Worm (Caenorhabditis elegans) whole organism, L2 larva: Measurements from ENCODE around the gene C47E8.9.
A peak's percentile ranks its signal among the peaks of the same experiment; 100 is the strongest.

ENCODE experiments used
- C34F6.9 ChIP-seq: fragments of 150-350 bp; optimal IDR thresholded peaks from 2 replicates; lab custom pipeline; 2014; ENCODE audit warnings: missing biosample characterization, missing genetic modification characterization
- F13H6.1 ChIP-seq: sonication (generic microtip); optimal IDR thresholded peaks from 2 replicates; lab custom pipeline; 2016; ENCODE audit warnings: missing genetic modification characterization, missing compliant biosample characterization
- R02D3.7 ChIP-seq: fragments of 150-350 bp; optimal IDR thresholded peaks from 2 replicates; lab custom pipeline; 2014; ENCODE audit warnings: missing biosample characterization, missing genetic modification characterization
- Y55F3AM.14 ChIP-seq: fragments of 200-800 bp; sonication (Bioruptor generic); optimal IDR thresholded peaks from 2 replicates; lab custom pipeline; 2018; ENCODE audit warnings: mild to moderate bottlenecking, missing genetic modification characterization, missing compliant biosample characterization
- ZK546.5 ChIP-seq: sonication (generic microtip); optimal IDR thresholded peaks from 2 replicates; lab custom pipeline; 2017; ENCODE audit warnings: missing biosample characterization, missing genetic modification characterization
- aly-2 ChIP-seq: fragments of 150-350 bp; optimal IDR thresholded peaks from 2 replicates; lab custom pipeline; 2014; ENCODE audit warnings: missing biosample characterization, missing genetic modification characterization
- ama-1 ChIP-seq: fragments of 150-350 bp; optimal IDR thresholded peaks from 2 replicates; lab custom pipeline; 2018; ENCODE audit warnings: inconsistent platforms
- blmp-1 ChIP-seq: sonication (generic microtip); optimal IDR thresholded peaks from 2 replicates; lab custom pipeline; 2017; ENCODE audit warnings: missing genetic modification characterization, mild to moderate bottlenecking, missing compliant biosample characterization, antibody characterized with exemption, moderate library complexity; ENCODE audit not compliant: insufficient read depth
- ceh-16 ChIP-seq: fragments of 150-350 bp; optimal IDR thresholded peaks from 2 replicates; lab custom pipeline; 2014; ENCODE audit warnings: missing biosample characterization, missing genetic modification characterization
- ceh-82 ChIP-seq: fragments of 150-350 bp; optimal IDR thresholded peaks from 2 replicates; lab custom pipeline; 2014; ENCODE audit warnings: missing biosample characterization, missing genetic modification characterization
- crh-2 ChIP-seq: sonication (generic microtip); optimal IDR thresholded peaks from 2 replicates; lab custom pipeline; 2017; ENCODE audit warnings: missing biosample characterization, missing genetic modification characterization
- egl-27 ChIP-seq: sonication (generic microtip); optimal IDR thresholded peaks from 3 replicates; lab custom pipeline; 2017; ENCODE audit warnings: missing biosample characterization, missing genetic modification reagents, missing genetic modification characterization
- elt-1 ChIP-seq: fragments of 150-350 bp; optimal IDR thresholded peaks from 2 replicates; lab custom pipeline; 2014; ENCODE audit warnings: missing biosample characterization, missing genetic modification characterization
- fos-1 ChIP-seq: fragments of 150-350 bp; optimal IDR thresholded peaks from 2 replicates; lab custom pipeline; 2014; ENCODE audit warnings: missing biosample characterization, missing genetic modification characterization
- gmeb-1 ChIP-seq: fragments of 150-350 bp; optimal IDR thresholded peaks from 2 replicates; lab custom pipeline; 2014; ENCODE audit warnings: missing biosample characterization, missing genetic modification characterization
- lin-13 ChIP-seq: fragments of 150-350 bp; optimal IDR thresholded peaks from 2 replicates; lab custom pipeline; 2014; ENCODE audit warnings: missing biosample characterization, missing genetic modification reagents, missing genetic modification characterization
- lin-39 ChIP-seq: fragments of 150-350 bp; optimal IDR thresholded peaks from 2 replicates; lab custom pipeline; 2014; ENCODE audit warnings: missing biosample characterization, missing genetic modification reagents, missing genetic modification characterization
- lsy-2 ChIP-seq, 2 experiments: fragments of 150-350 bp in 1 of 2; sonication (generic microtip) in 1 of 2; optimal IDR thresholded peaks; 2 replicates each; lab custom pipeline; 2014 to 2017; ENCODE audit warnings: missing biosample characterization in 2 of 2, missing genetic modification characterization in 2 of 2
- mab-5 ChIP-seq: fragments of 150-350 bp; optimal IDR thresholded peaks from 2 replicates; lab custom pipeline; 2014; ENCODE audit warnings: missing biosample characterization, missing genetic modification characterization
- mbf-1 ChIP-seq: sonication (generic microtip); optimal IDR thresholded peaks from 2 replicates; lab custom pipeline; 2017; ENCODE audit warnings: missing biosample characterization, missing genetic modification characterization
- mdl-1 ChIP-seq, 2 experiments: fragments of 150-350 bp in 1 of 2; sonication (generic microtip) in 1 of 2; optimal IDR thresholded peaks; 2 replicates each; lab custom pipeline; 2017; ENCODE audit warnings: missing biosample characterization in 2 of 2, missing genetic modification characterization in 2 of 2
- nhr-10 ChIP-seq: sonication (generic microtip); optimal IDR thresholded peaks from 2 replicates; lab custom pipeline; 2017; ENCODE audit warnings: missing biosample characterization, missing genetic modification characterization
- nhr-11 ChIP-seq: fragments of 150-350 bp; optimal IDR thresholded peaks from 2 replicates; lab custom pipeline; 2014; ENCODE audit warnings: missing biosample characterization, missing genetic modification characterization
- nhr-12 ChIP-seq: fragments of 150-350 bp; optimal IDR thresholded peaks from 2 replicates; lab custom pipeline; 2014; ENCODE audit warnings: missing biosample characterization, missing genetic modification characterization
- nhr-129 ChIP-seq: fragments of 150-350 bp; optimal IDR thresholded peaks from 2 replicates; lab custom pipeline; 2014; ENCODE audit warnings: missing biosample characterization, missing genetic modification characterization
- nhr-21 ChIP-seq: fragments of 150-350 bp; optimal IDR thresholded peaks from 2 replicates; lab custom pipeline; 2014; ENCODE audit warnings: missing biosample characterization, missing genetic modification characterization
- nhr-237 ChIP-seq: fragments of 150-350 bp; optimal IDR thresholded peaks from 2 replicates; lab custom pipeline; 2014; ENCODE audit warnings: missing biosample characterization, missing genetic modification characterization
- nhr-25 ChIP-seq: fragments of 150-350 bp; sonication (generic microtip); optimal IDR thresholded peaks from 3 replicates; lab custom pipeline; 2014; ENCODE audit warnings: missing biosample characterization, missing genetic modification characterization
- peb-1 ChIP-seq: fragments of 150-350 bp; optimal IDR thresholded peaks from 2 replicates; lab custom pipeline; 2014; ENCODE audit warnings: missing biosample characterization, missing genetic modification characterization
- sem-4 ChIP-seq: fragments of 150-350 bp; optimal IDR thresholded peaks from 2 replicates; lab custom pipeline; 2014; ENCODE audit warnings: missing biosample characterization, missing genetic modification reagents, missing genetic modification characterization
- skn-1 ChIP-seq: sonication (generic microtip); optimal IDR thresholded peaks from 2 replicates; lab custom pipeline; 2017; ENCODE audit warnings: missing biosample characterization, missing genetic modification characterization
- sma-3 ChIP-seq: sonication (generic microtip); optimal IDR thresholded peaks from 2 replicates; lab custom pipeline; 2016; ENCODE audit warnings: missing genetic modification reagents, missing genetic modification characterization, missing compliant biosample characterization
- sma-9 ChIP-seq, 2 experiments: fragments of 150-350 bp in 1 of 2; sonication (generic microtip) in 1 of 2; optimal IDR thresholded peaks; 2 replicates each; lab custom pipeline; 2014 to 2016; ENCODE audit warnings: missing genetic modification characterization in 2 of 2, mild to moderate bottlenecking in 1 of 2, missing biosample characterization in 1 of 2, missing compliant biosample characterization in 1 of 2, missing genetic modification reagents in 1 of 2, moderate library complexity in 1 of 2
- snpc-4 ChIP-seq: fragments of 150-350 bp; optimal IDR thresholded peaks from 2 replicates; lab custom pipeline; 2014; ENCODE audit warnings: missing biosample characterization, missing genetic modification characterization
- unc-39 ChIP-seq: fragments of 150-350 bp; optimal IDR thresholded peaks from 2 replicates; lab custom pipeline; 2014; ENCODE audit warnings: missing biosample characterization, missing genetic modification characterization
- unc-55 ChIP-seq: fragments of 150-350 bp; sonication (generic microtip); optimal IDR thresholded peaks from 3 replicates; lab custom pipeline; 2014; ENCODE audit warnings: missing biosample characterization, missing genetic modification reagents, missing genetic modification characterization
- zag-1 ChIP-seq: fragments of 150-350 bp; optimal IDR thresholded peaks from 2 replicates; lab custom pipeline; 2014; ENCODE audit warnings: missing biosample characterization, missing genetic modification characterization
- ztf-1 ChIP-seq: fragments of 200-800 bp; sonication (Bioruptor generic); conservative IDR thresholded peaks from 2 replicates; pipeline ENCODE4 v1.3.6; 2022; ENCODE audit warnings: missing genetic modification characterization, missing compliant biosample characterization
- ztf-11 ChIP-seq: sonication (generic microtip); optimal IDR thresholded peaks from 2 replicates; lab custom pipeline; 2017; ENCODE audit warnings: missing biosample characterization, missing genetic modification characterization
- ztf-4 ChIP-seq: fragments of 150-350 bp; optimal IDR thresholded peaks from 2 replicates; lab custom pipeline; 2014; ENCODE audit warnings: missing biosample characterization, missing genetic modification characterization

C47E8.9 gene

DNA sequence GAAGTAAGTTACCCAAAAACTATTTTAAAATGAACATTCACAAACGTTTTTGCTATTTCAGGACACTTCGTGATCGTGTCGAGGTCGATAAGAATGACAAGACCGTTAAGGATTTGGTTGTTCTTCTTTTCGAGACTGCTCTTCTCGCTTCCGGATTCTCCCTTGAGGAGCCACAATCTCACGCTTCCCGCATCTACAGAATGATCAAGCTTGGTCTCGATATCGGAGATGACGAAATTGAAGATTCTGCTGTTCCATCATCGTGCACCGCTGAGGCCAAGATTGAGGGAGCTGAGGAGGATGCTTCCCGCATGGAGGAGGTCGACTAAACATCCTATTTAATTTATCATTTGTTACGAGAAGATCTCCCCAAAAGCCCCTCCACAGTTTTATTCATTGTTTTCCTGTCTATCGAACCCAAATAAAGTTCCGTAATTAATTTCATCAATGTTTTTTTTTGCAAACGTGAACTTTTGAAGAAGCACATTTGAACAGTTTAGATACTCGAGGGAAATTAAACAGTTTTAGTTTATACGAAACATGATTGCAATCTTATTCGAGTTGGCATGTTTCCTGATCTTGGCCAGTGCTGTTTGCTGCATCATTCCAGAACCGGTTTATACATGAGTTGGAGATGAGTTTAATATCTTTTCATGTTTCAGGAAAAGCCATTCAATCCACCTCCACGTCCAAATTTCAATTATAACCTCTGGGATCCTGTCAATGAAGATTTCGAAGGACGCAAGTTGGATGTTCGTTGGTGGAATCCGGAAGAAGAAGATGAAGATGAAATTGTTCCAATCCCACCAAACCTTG, 25.2 kb downstream of the C47E8.9 start, which contains the start of gene C47E8.11:
TSS of gene C47E8.11 (plus strand) at position 520 of the 816 bp plus-strand sequence.
- TF ChIP-seq sem-4 (peak; percentile 31), sma-3 (GFP tag; lab: Kevin White, UChicago) (peak; percentile 23), peb-1 (tag; lab: Kevin White, UChicago) (no peak), C34F6.9 (tag; lab: Kevin White, UChicago) (peak; percentile 61), gmeb-1 (tag; lab: Kevin White, UChicago) (peak; percentile 53), unc-55 (GFP tag; lab: Kevin White, UChicago) (peak; percentile 6), F13H6.1 (tag; lab: Kevin White, UChicago) (peak; percentile 54), ama-1 (lab: Kevin White, UChicago) (peak; percentile 98), zag-1 (tag; lab: Kevin White, UChicago) (no peak), nhr-129 (peak; percentile 65), R02D3.7 (no peak), crh-2 (tag; lab: Kevin White, UChicago) (peak; percentile 76), ztf-4 (tag; lab: Kevin White, UChicago) (peak; percentile 92), nhr-25 (tag; lab: Kevin White, UChicago) (peak; percentile 14), ceh-16 (tag; lab: Kevin White, UChicago) (no peak), lin-39 (tag; lab: Kevin White, UChicago) (no peak), sma-9 (GFP tag; optimal IDR thresholded peaks at IDR 0.05; lab: Kevin White, UChicago) (peak; percentile 44), sma-9 (tag; optimal IDR thresholded peaks at IDR 0.05; lab: Kevin White, UChicago) (no peak), nhr-12 (tag; lab: Kevin White, UChicago) (peak; percentile 18), skn-1 (peak; percentile 93), nhr-21 (tag; lab: Kevin White, UChicago) (no peak), mbf-1 (tag; lab: Kevin White, UChicago) (no peak), aly-2 (tag; lab: Kevin White, UChicago) (no peak), elt-1 (tag; lab: Kevin White, UChicago) (no peak), unc-39 (tag; lab: Kevin White, UChicago) (no peak), lin-13 (GFP tag; lab: Kevin White, UChicago) (peak; percentile 63), Y55F3AM.14 (GFP tag; lab: Kevin White, UChicago) (no peak), egl-27 (tag; lab: Kevin White, UChicago) (no peak), nhr-237 (no peak), lsy-2 (tag; optimal IDR thresholded peaks at IDR 0.05; lab: Kevin White, UChicago) (peak; percentile 6 to 76), snpc-4 (tag; lab: Kevin White, UChicago) (peak; percentile 44), ZK546.5 (tag; lab: Kevin White, UChicago) (no peak)
- TF ChIP-seq, all 48 proteins: peak for 17

DNA sequence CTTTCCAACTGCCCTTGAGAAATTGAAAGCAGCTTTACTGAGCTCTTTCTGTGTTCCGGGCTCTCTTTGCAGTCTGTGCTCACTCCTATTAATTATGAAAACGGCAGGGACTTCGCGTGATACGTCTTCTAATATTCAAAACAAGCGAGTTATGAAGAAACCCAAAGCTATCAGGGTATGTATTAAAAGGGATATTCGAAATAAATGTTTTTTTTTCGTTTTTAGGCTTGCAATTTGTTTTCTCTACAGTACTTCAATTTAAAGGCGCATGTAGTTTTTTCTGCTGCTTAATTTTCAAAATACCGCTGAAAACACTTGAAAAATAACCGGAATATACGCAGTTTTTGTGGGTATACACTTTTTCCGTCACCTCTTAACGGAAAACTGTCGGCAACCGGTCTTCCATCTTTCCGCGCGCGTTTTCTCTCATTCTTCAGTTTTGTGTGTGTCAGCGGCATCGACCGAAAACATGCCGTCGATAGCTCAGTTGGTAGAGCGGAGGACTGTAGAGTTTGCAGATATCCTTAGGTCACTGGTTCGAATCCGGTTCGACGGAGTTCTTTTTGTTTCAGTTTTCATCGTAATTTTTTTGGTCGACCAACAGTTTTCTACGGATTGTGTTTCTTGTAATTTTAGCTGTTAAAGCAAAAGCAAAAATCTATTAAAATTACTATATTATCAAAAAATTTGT, 26.1 kb downstream of the C47E8.9 start, which contains the start of gene gasr-8:
TSS of gene gasr-8 (plus strand) at position 51 of the 691 bp plus-strand sequence.
- TF ChIP-seq sma-3 (GFP tag; lab: Kevin White, UChicago): no peak
- no peak for TF ChIP-seq ceh-82
- TF ChIP-seq snpc-4 (tag; lab: Kevin White, UChicago): no peak
- TF ChIP-seq R02D3.7: no peak
- TF ChIP-seq nhr-237: no peak
- TF ChIP-seq blmp-1: no peak

DNA sequence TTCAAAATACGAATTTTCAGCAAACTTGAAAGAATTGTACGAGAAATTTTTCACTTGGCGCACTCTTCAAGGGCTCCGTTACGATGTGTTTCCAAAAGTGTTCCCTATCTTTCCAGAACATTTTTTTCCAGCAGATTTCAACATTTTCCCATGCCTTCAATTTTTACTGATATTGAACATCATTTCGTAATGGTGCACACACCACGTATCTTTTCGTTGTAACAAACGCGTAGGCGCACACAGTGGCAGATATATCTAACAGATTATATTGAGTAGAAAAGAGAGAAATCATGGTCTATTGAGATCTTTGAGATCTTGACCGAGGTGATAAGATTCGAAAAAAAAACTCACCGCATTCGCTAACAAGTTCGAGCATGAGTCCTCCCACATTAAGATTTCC, 32.6 kb downstream of the C47E8.9 start:
- TF ChIP-seq mdl-1 (tag; optimal IDR thresholded peaks at IDR 0.05; lab: Kevin White, UChicago): no peak
- no peak for TF ChIP-seq fos-1
- TF ChIP-seq sma-9 (GFP tag; optimal IDR thresholded peaks at IDR 0.05; lab: Kevin White, UChicago): no peak
- TF ChIP-seq sma-9 (tag; optimal IDR thresholded peaks at IDR 0.05; lab: Kevin White, UChicago): no peak
- no peak for TF ChIP-seq nhr-10 (tag; lab: Kevin White, UChicago)
- no peak for TF ChIP-seq R02D3.7
- no peak for TF ChIP-seq mbf-1 (tag; lab: Kevin White, UChicago)
- no peak for TF ChIP-seq zag-1 (tag; lab: Kevin White, UChicago)
- no peak for TF ChIP-seq snpc-4 (tag; lab: Kevin White, UChicago)
- no peak for TF ChIP-seq ztf-11 (tag; lab: Kevin White, UChicago)
- TF ChIP-seq aly-2 (tag; lab: Kevin White, UChicago): no peak
- no peak for TF ChIP-seq lin-13 (GFP tag; lab: Kevin White, UChicago)
- no peak for TF ChIP-seq ama-1 (lab: Kevin White, UChicago)
- no peak for TF ChIP-seq nhr-11 (tag; lab: Kevin White, UChicago)
- no peak for TF ChIP-seq lsy-2 (tag; optimal IDR thresholded peaks at IDR 0.05; lab: Kevin White, UChicago)
- no peak for TF ChIP-seq nhr-21 (tag; lab: Kevin White, UChicago)
- TF ChIP-seq mab-5 (tag; lab: Kevin White, UChicago): no peak
- no peak for TF ChIP-seq nhr-129
- no peak for TF ChIP-seq ztf-1
